Worm (Caenorhabditis elegans) whole organism, L3 larva: ENCODE results near the gene D2062.5.
"Not testable (repeated sequence)": the region's sequence is repeated elsewhere in the genome, so short reads cannot be mapped to it uniquely, and the experiment has no call there.

Experiments
- aly-2 ChIP-seq: fragments of 150-350 bp; optimal IDR thresholded peaks from 2 replicates; lab custom pipeline; 2014; ENCODE audit warnings: missing biosample characterization, missing genetic modification characterization
- ceh-16 ChIP-seq: sonication (generic microtip); optimal IDR thresholded peaks from 2 replicates; lab custom pipeline; 2017; ENCODE audit warnings: missing biosample characterization, missing genetic modification characterization
- daf-12 ChIP-seq: fragments of 150-350 bp; optimal IDR thresholded peaks from 2 replicates; lab custom pipeline; 2014; ENCODE audit warnings: missing biosample characterization, missing genetic modification reagents, missing genetic modification characterization
- egl-5 ChIP-seq: fragments of 150-350 bp; optimal IDR thresholded peaks from 2 replicates; lab custom pipeline; 2017; ENCODE audit warnings: missing biosample characterization, missing genetic modification reagents, missing genetic modification characterization, inconsistent platforms
- hmg-11 ChIP-seq: sonication (generic microtip); optimal IDR thresholded peaks from 2 replicates; lab custom pipeline; 2016; ENCODE audit warnings: missing genetic modification characterization, missing compliant biosample characterization
- jun-1 ChIP-seq: fragments of 150-350 bp; optimal IDR thresholded peaks from 2 replicates; lab custom pipeline; 2014; ENCODE audit warnings: missing biosample characterization, missing genetic modification reagents, missing genetic modification characterization
- mdl-1 ChIP-seq: fragments of 150-350 bp; optimal IDR thresholded peaks from 2 replicates; lab custom pipeline; 2014; ENCODE audit warnings: missing biosample characterization, missing genetic modification characterization
- nhr-11 ChIP-seq: fragments of 150-350 bp; optimal IDR thresholded peaks from 2 replicates; lab custom pipeline; 2014; ENCODE audit warnings: missing biosample characterization, missing genetic modification characterization
- nhr-237 ChIP-seq: fragments of 150-350 bp; optimal IDR thresholded peaks from 2 replicates; lab custom pipeline; 2014; ENCODE audit warnings: missing biosample characterization, missing genetic modification characterization
- nhr-28 ChIP-seq: fragments of 150-350 bp; optimal IDR thresholded peaks from 2 replicates; lab custom pipeline; 2014; ENCODE audit warnings: missing biosample characterization, missing genetic modification characterization
- nhr-76 ChIP-seq: fragments of 150-350 bp; sonication (generic microtip); optimal IDR thresholded peaks from 5 replicates; lab custom pipeline; 2014; ENCODE audit warnings: missing biosample characterization, missing genetic modification characterization
- pqm-1 ChIP-seq: fragments of 150-350 bp; optimal IDR thresholded peaks from 2 replicates; lab custom pipeline; 2017; ENCODE audit warnings: missing biosample characterization, missing genetic modification characterization, inconsistent platforms
- snpc-4 ChIP-seq: fragments of 150-350 bp; optimal IDR thresholded peaks from 2 replicates; lab custom pipeline; 2014; ENCODE audit warnings: missing biosample characterization, missing genetic modification characterization
- unc-62 ChIP-seq: fragments of 150-350 bp; sonication (generic microtip); optimal IDR thresholded peaks from 4 replicates; lab custom pipeline; 2014; ENCODE audit warnings: missing biosample characterization, missing genetic modification reagents, missing genetic modification characterization
- zag-1 ChIP-seq: fragments of 150-350 bp; optimal IDR thresholded peaks from 2 replicates; lab custom pipeline; 2014; ENCODE audit warnings: missing biosample characterization, missing genetic modification characterization
- ztf-4 ChIP-seq: fragments of 150-350 bp; optimal IDR thresholded peaks from 2 replicates; lab custom pipeline; 2014; ENCODE audit warnings: missing biosample characterization, missing genetic modification characterization

The D2062.5 gene

DNA sequence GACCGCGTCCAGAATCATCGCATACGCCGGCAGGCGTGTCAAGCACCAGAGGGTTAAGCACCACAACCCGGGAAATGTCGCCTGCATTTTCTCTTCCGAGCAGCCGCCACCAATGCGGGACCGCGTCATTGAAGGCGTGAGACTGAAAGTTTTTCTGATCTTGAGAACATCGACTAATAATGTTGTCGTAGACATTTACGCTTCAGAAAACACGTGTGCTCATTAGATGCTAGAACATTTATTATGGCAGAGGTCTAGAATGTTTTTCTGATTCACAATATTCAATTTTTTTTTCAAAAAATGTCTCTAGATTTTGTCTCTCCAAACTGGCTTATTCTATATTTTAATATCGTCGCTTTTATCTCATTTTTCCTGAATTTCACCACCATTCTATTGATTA lies 34.0 kb downstream of the D2062.5 start, which contains the start of gene sri-47:
TSS of gene sri-47 (plus strand) at position 301 of the 400 bp plus-strand sequence.
- TF ChIP-seq jun-1 (no peak), unc-62 (GFP tag; lab: Kevin White, UChicago) (no peak), nhr-11 (tag; lab: Kevin White, UChicago) (no peak), aly-2 (tag; lab: Kevin White, UChicago) (no peak), nhr-237 (tag; lab: Kevin White, UChicago) (no peak)

DNA sequence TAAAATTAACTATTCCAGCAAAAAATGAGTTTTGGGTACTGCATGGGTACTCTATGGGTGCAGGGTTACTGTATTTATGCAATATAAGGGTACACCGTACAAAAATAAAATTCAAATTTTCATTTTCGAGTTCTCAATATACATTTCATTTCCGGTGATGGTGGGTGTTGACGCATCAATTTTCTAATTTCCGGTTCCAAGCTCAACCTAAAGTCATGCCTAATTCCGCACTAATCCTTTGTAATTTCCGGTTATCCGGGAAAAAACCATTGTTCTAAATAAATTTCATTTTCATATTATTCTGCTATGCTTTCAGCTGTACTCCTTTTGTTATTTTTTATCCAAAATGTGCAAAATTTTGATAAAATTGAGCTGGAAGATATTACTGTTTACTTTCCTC lies 36.8 kb downstream of the D2062.5 start, which contains the start of gene gcy-21:
TSS of gene gcy-21 (plus strand) at position 301 of the 400 bp plus-strand sequence.
- TF ChIP-seq pqm-1 (tag; lab: Kevin White, UChicago) (no peak), snpc-4 (no peak), ztf-4 (tag; lab: Kevin White, UChicago) (no peak), nhr-76 (no peak), egl-5 (tag; lab: Kevin White, UChicago) (no peak), daf-12 (tag; lab: Kevin White, UChicago) (no peak)

DNA sequence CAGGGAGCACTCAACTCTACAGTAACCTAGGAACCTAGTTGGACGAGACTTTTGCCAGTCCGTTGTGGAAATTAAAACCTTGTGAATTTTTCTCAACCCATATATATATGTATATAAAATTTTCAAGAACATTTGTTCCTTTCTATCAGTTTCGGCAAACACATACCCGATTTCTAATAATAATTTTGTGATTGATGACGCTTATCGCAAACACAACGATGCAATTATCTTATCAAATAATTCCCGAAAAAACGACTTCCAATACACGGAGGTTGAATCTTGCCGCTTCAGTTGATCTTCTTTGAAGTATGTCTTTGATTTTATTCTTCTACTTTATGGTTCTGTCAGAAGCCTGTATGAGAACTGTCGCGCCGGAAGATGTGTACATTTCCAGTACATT lies 42.5 kb downstream of the D2062.5 start, which contains the start of gene F22E5.2:
TSS of gene F22E5.2 (plus strand) at position 301 of the 400 bp plus-strand sequence.
- not testable (repeated sequence) for TF ChIP-seq aly-2, mdl-1, zag-1 (tag; lab: Kevin White, UChicago)

DNA sequence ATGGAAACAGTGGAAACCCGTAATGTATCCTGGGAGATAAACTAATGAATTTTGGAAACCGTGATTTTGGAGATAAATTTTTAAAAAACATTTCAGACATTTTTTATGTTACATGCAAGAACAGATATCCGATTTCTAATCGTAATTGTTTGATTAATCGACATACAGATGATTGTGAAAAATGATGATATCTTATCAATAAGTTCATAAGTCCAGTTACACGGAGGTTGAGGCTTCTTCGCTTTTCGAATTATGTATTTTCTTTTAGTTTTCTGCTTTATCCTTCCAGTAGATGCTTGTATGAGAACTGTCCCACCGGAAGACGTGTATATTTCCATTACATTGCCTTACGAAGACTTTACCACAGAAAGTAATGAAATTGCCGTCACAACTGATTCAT lies 43.0 kb downstream of the D2062.5 start, which contains the start of gene F22E5.22:
TSS of gene F22E5.22 (plus strand) at position 301 of the 400 bp plus-strand sequence.
- TF ChIP-seq aly-2 (tag; lab: Kevin White, UChicago), result no peak
- TF ChIP-seq nhr-237 (tag; lab: Kevin White, UChicago), result no peak
- TF ChIP-seq ztf-4 (tag; lab: Kevin White, UChicago), result no peak

DNA sequence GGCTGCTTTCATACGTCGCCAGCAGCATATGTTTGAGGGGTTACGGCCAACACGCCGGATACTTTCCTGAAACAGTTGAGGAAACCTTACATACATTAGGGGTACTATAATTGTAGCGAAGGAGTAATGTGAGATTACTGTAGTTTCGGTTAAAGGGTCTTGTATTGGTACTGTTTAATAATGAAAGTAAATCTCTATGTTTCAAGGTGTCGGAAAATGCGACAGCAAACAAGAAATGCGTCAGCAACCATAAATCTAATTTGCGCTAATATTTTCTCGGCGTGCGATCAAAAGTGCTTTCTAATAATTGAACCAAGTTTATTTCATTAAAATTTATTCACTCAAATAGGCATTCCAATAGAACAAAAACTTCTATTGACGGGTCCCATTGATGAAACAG lies 49.7 kb downstream of the D2062.5 start, which contains the start of gene sri-57:
TSS of gene sri-57 (minus strand) at position 101 of the 400 bp plus-strand sequence.
- TF ChIP-seq nhr-28, hmg-11, ceh-16 (tag; lab: Kevin White, UChicago): not testable (repeated sequence)
- TF ChIP-seq, all 47 proteins: peak for 0; not testable (repeated sequence) for 47
